Worm (Caenorhabditis elegans): Measurements from ENCODE around the gene nipa-1.

nipa-1 gene

DNA sequence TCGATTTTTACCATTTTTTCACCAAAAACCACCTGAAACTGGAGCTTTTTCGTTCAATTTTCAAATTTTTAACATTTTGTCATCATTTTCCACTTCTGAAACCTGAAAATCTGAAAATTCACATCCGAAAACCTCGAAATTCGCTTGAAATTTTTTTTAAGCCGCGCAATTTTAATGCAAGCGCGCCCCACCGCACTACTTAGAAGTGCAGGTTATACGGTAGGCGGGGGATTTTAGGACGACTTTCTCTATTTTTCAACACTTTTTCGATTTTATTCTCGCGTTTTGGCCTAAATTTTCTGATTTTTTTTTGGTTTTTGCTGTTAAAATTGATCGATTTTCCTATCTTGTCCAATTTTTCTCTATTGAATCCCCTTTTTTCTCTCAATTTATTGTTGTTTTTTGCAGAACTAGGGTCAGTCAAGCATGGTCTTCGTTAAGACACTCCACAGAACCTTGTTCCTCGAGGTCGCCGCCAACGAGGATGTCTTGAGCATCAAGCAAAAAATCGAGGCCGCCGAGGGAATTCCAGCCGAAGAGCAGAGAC lies 58.9 kb downstream of the nipa-1 start, which contains the start of gene ubl-1 (continued):
- TF ChIP-seq nhr-237 (tag; optimal IDR thresholded peaks at IDR 0.05) (peak; percentile 83), dsc-1 (tag; optimal IDR thresholded peaks at IDR 0.05) (peak; percentile 74), nhr-20 (tag; optimal IDR thresholded peaks at IDR 0.05) (peak; percentile 82), egl-13 (tag; optimal IDR thresholded peaks at IDR 0.05) (no peak), efl-3 (GFP tag; optimal IDR thresholded peaks at IDR 0.05) (no peak), C04F5.9 (tag; optimal IDR thresholded peaks at IDR 0.05) (peak; percentile 16), zip-4 (GFP tag; optimal IDR thresholded peaks at IDR 0.05) (peak; percentile 2), ztf-4 (tag; optimal IDR thresholded peaks at IDR 0.05) (peak; percentile 20), ceh-88 (GFP tag; IDR thresholded peaks at IDR 0.05) (peak; percentile 38; the same call in 1 of the 2 replicates), ets-5 (GFP tag; IDR thresholded peaks at IDR 0.05) (no peak), hpl-2 (GFP tag; optimal IDR thresholded peaks at IDR 0.05) (peak; percentile 65), pax-3 (tag; optimal IDR thresholded peaks at IDR 0.05) (peak; percentile 65), C16A3.4 (tag; optimal IDR thresholded peaks at IDR 0.05) (peak; percentile 94), nhr-19 (GFP tag; conservative IDR thresholded peaks at IDR 0.05) (peak; percentile 83), skn-1 (tag; optimal IDR thresholded peaks at IDR 0.05) (peak; percentile 95), efl-1 (optimal IDR thresholded peaks at IDR 0.05) (peak; percentile 89 to 90), efl-1 (GFP tag; optimal IDR thresholded peaks at IDR 0.05 in 1 of 2) (peak; percentile 86 to 98), mep-1 (tag; optimal IDR thresholded peaks at IDR 0.05) (peak; percentile 96), fkh-10 (GFP tag; optimal IDR thresholded peaks at IDR 0.05) (peak; percentile 74), pqm-1 (tag; optimal IDR thresholded peaks at IDR 0.05) (no peak), alr-1 (tag; optimal IDR thresholded peaks at IDR 0.05; ENCODE audit: borderline replicate concordance) (no peak), lin-35 (GFP tag; optimal IDR thresholded peaks at IDR 0.05) (peak; percentile 88 to 94), tlp-1 (tag; optimal IDR thresholded peaks at IDR 0.05) (no peak), nhr-71 (tag; optimal IDR thresholded peaks at IDR 0.05) (peak; percentile 89), snpc-4 (tag; optimal IDR thresholded peaks at IDR 0.05) (peak; percentile 83), lin-14 (GFP tag; optimal IDR thresholded peaks at IDR 0.05) (peak; percentile 89), ztf-11 (tag; optimal IDR thresholded peaks at IDR 0.05) (peak in 1 of 2 experiments; percentile 11), mdl-1 (tag; optimal IDR thresholded peaks at IDR 0.05) (peak in 1 of 2 experiments; percentile 66), ceh-82 (tag; optimal IDR thresholded peaks at IDR 0.05) (peak; percentile 90 to 93 (median 90)), hlh-4 (tag; optimal IDR thresholded peaks at IDR 0.05) (no peak), fkh-8 (tag; optimal IDR thresholded peaks at IDR 0.05) (peak; percentile 92), aha-1 (tag; optimal IDR thresholded peaks at IDR 0.05) (no peak), xbp-1 (tag; optimal IDR thresholded peaks at IDR 0.05) (peak; percentile 84), ama-1 (optimal IDR thresholded peaks at IDR 0.05) (no peak), lin-39 (tag; optimal IDR thresholded peaks at IDR 0.05) (peak; percentile 51), dpl-1 (GFP tag; optimal IDR thresholded peaks at IDR 0.05) (peak; percentile 84 to 90 (median 88)), sup-37 (GFP tag; optimal IDR thresholded peaks at IDR 0.05) (no peak), unc-30 (tag; optimal IDR thresholded peaks at IDR 0.05) (no peak), tbx-2 (tag; optimal IDR thresholded peaks at IDR 0.05) (peak; percentile 80), snu-23 (GFP tag; optimal IDR thresholded peaks at IDR 0.05) (peak; percentile 90)

DNA sequence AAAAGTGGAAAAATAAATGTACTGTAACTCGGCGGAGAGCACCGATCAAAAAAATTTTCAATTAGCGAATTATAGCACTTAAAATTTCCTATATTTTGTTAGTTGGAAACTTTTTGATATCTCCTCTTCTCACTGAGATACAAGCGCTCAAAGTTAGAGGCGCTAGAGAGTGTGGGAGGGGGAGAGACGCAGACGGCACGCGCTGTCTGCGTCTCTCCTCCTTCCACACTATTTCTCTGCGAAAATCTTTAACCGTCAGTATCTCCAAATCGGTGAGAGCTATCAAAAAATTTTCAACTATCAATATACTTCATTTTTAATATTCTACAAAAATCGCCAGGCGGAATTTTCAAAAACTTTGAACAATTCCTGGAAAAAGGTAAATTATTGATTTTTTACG lies 60.2 kb downstream of the nipa-1 start:
- TF ChIP-seq efl-1 (optimal IDR thresholded peaks at IDR 0.05) (no peak), efl-1 (GFP tag; optimal IDR thresholded peaks at IDR 0.05 in 1 of 2) (peak in 1 of 2 experiments; percentile 49), hlh-17 (GFP tag; optimal IDR thresholded peaks at IDR 0.05; ENCODE audit: borderline replicate concordance) (no peak)

Data from whole organism, L1 larva.